Fruit fly (Drosophila melanogaster): ENCODE data around the gene para.

para gene

dm6 chrX:16422466-16423124 lies 110.3 kb downstream of the para start, which contains the start of gene hang (continued):
- peak; percentile 96 for TF ChIP-seq Med (GFP tag)
- no peak for TF ChIP-seq CG6689 (GFP tag; IDR thresholded peaks at IDR 0.05)
- TF ChIP-seq odd (GFP tag; optimal IDR thresholded peaks at IDR 0.05) = peak; percentile 62
- no peak for TF ChIP-seq CG8089 (GFP tag; optimal IDR thresholded peaks at IDR 0.05)
- TF ChIP-seq Dp (GFP tag; optimal IDR thresholded peaks at IDR 0.05) = peak; percentile 70
- peak; percentile 19 for TF ChIP-seq sug (tag; optimal IDR thresholded peaks at IDR 0.05)
- TF ChIP-seq CG11723 (GFP tag; optimal IDR thresholded peaks at IDR 0.05) = no peak
- no peak for TF ChIP-seq emc (GFP tag; optimal IDR thresholded peaks at IDR 0.05)
- TF ChIP-seq Nf-YC (tag; optimal IDR thresholded peaks at IDR 0.05) = peak; percentile 31
- TF ChIP-seq sc (optimal IDR thresholded peaks at IDR 0.05) = no peak
- TF ChIP-seq sc (GFP tag; optimal IDR thresholded peaks at IDR 0.05) = no peak
- TF ChIP-seq CHES-1-like (GFP tag; optimal IDR thresholded peaks at IDR 0.05) = peak; percentile 51
- TF ChIP-seq CG17359 (tag; optimal IDR thresholded peaks at IDR 0.05) = peak; percentile 13
- no peak for TF ChIP-seq CG1602 (GFP tag; optimal IDR thresholded peaks at IDR 0.05)
- no peak; the same call in 1 of the 2 replicates for TF ChIP-seq Adf1 (GFP tag; IDR thresholded peaks at IDR 0.05)
- TF ChIP-seq dysf (GFP tag; IDR thresholded peaks at IDR 0.05) = no peak
- no peak for TF ChIP-seq aop (GFP tag; IDR thresholded peaks at IDR 0.05)
- TF ChIP-seq Rx (GFP tag; IDR thresholded peaks at IDR 0.05) = no peak
- no peak for TF ChIP-seq Dip3 (GFP tag; optimal IDR thresholded peaks at IDR 0.05)
- TF ChIP-seq ac (GFP tag; optimal IDR thresholded peaks at IDR 0.05) = no peak
- no peak for TF ChIP-seq CG12104 (GFP tag; optimal IDR thresholded peaks at IDR 0.05)
- no peak for TF ChIP-seq CG32772 (GFP tag; IDR thresholded peaks at IDR 0.05)
- no peak for TF ChIP-seq CG17802 (tag; optimal IDR thresholded peaks at IDR 0.05)
- TF ChIP-seq Oaz (GFP tag; IDR thresholded peaks at IDR 0.05) = no peak
- TF ChIP-seq ase (GFP tag; IDR thresholded peaks at IDR 0.05) = no peak
- peak; percentile 33; the same call in 1 of the 2 replicates for TF ChIP-seq CG1024 (GFP tag; IDR thresholded peaks at IDR 0.05)
- TF ChIP-seq Nf-YA (GFP tag; IDR thresholded peaks at IDR 0.05) = no peak
- peak; percentile 37 for TF ChIP-seq CG17385 (GFP tag; optimal IDR thresholded peaks at IDR 0.05)
- no peak for TF ChIP-seq sens-2 (GFP tag; IDR thresholded peaks at IDR 0.05)
- no peak for TF ChIP-seq CG12236 (GFP tag; optimal IDR thresholded peaks at IDR 0.05)
- no peak for TF ChIP-seq tio (GFP tag; optimal IDR thresholded peaks at IDR 0.05)
- TF ChIP-seq knrl (GFP tag; IDR thresholded peaks at IDR 0.05; ENCODE audit: partially characterized antibody) = peak; percentile 80
- peak; percentile 32; the same call in 1 of the 2 replicates for TF ChIP-seq al (GFP tag; IDR thresholded peaks at IDR 0.05)
- TF ChIP-seq cato (GFP tag; optimal IDR thresholded peaks at IDR 0.05; ENCODE audit: borderline replicate concordance) = no peak
- TF ChIP-seq unpg (GFP tag; optimal IDR thresholded peaks at IDR 0.05) = peak; percentile 39
- no peak for TF ChIP-seq CG7786 (GFP tag; optimal IDR thresholded peaks at IDR 0.05)
- TF ChIP-seq CG4404 (GFP tag; IDR thresholded peaks at IDR 0.05) = no peak
- TF ChIP-seq phol (tag; optimal IDR thresholded peaks at IDR 0.05) = peak; percentile 94
- TF ChIP-seq CG3281 (GFP tag; optimal IDR thresholded peaks at IDR 0.05) = peak; percentile 53
- TF ChIP-seq ham (GFP tag; IDR thresholded peaks at IDR 0.05) = no peak
- peak; percentile 29 for TF ChIP-seq CG13624 (GFP tag; optimal IDR thresholded peaks at IDR 0.05)
- peak; percentile 64 for TF ChIP-seq CG3847 (GFP tag; IDR thresholded peaks at IDR 0.05)
- peak; percentile 88 for TF ChIP-seq MESR4 (GFP tag; optimal IDR thresholded peaks at IDR 0.05)
- TF ChIP-seq fd64A (GFP tag; optimal IDR thresholded peaks at IDR 0.05) = no peak
- TF ChIP-seq oc (tag; optimal IDR thresholded peaks at IDR 0.05) = no peak
- TF ChIP-seq pzg (GFP tag; optimal IDR thresholded peaks at IDR 0.05) = peak; percentile 92
- TF ChIP-seq Pdp1 (GFP tag; optimal IDR thresholded peaks at IDR 0.05) = peak in 1 of 2 experiments; percentile 30
- TF ChIP-seq sna (GFP tag; IDR thresholded peaks at IDR 0.05; ENCODE audit: partially characterized antibody) = peak; percentile 57
- TF ChIP-seq az2 (GFP tag; optimal IDR thresholded peaks at IDR 0.05) = no peak
- peak; percentile 47 for TF ChIP-seq Deaf1 (tag; optimal IDR thresholded peaks at IDR 0.05)
- no peak for TF ChIP-seq zfh2 (GFP tag; optimal IDR thresholded peaks at IDR 0.05)

Measured in whole organism, embryonic.